Fruit fly (Drosophila melanogaster): ENCODE results near the gene CG9682.

CG9682 gene

dm6 chr3R:30284989-30285670 lies 34.4 kb downstream of the CG9682 start:
- TF ChIP-seq CG10348 (GFP tag; IDR thresholded peaks at IDR 0.05) = no peak
- peak; percentile 95 for TF ChIP-seq CG13204 (GFP tag; optimal IDR thresholded peaks at IDR 0.05)
- peak; percentile 77 for TF ChIP-seq Pif1B (GFP tag; optimal IDR thresholded peaks at IDR 0.05)
- TF ChIP-seq D1 (tag; optimal IDR thresholded peaks at IDR 0.05) = peak; percentile 65
- peak; percentile 67 for TF ChIP-seq Ets98B (GFP tag; IDR thresholded peaks at IDR 0.05)
- TF ChIP-seq fd96Ca (GFP tag; IDR thresholded peaks at IDR 0.05) = peak; percentile 66; the same call in 2 of the 3 replicates
- no peak for TF ChIP-seq CG32121 (GFP tag; IDR thresholded peaks at IDR 0.05)
- peak; percentile 42 for TF ChIP-seq CG12605 (GFP tag; IDR thresholded peaks at IDR 0.05)
- peak; percentile 88 for TF ChIP-seq CG8159 (tag; optimal IDR thresholded peaks at IDR 0.05)
- TF ChIP-seq CG9948 (tag; optimal IDR thresholded peaks at IDR 0.05) = peak; percentile 80
- peak; percentile 68 for TF ChIP-seq Pif1A (GFP tag; optimal IDR thresholded peaks at IDR 0.05)
- TF ChIP-seq CG17806 (tag; optimal IDR thresholded peaks at IDR 0.05) = peak; percentile 86
- peak; percentile 83 for TF ChIP-seq CG8301 (tag; optimal IDR thresholded peaks at IDR 0.05)
- TF ChIP-seq CG14655 (GFP tag; optimal IDR thresholded peaks at IDR 0.05) = peak; percentile 86
- TF ChIP-seq gl (tag; optimal IDR thresholded peaks at IDR 0.05) = peak; percentile 96
- peak; percentile 76 for TF ChIP-seq CG15710 (tag; optimal IDR thresholded peaks at IDR 0.05)
- peak; percentile 90 for TF ChIP-seq CG4496 (GFP tag; IDR thresholded peaks at IDR 0.05)
- peak; percentile 61 for TF ChIP-seq Snoo (tag; optimal IDR thresholded peaks at IDR 0.05)
- TF ChIP-seq rn (GFP tag; IDR thresholded peaks at IDR 0.05) = peak; percentile 74
- peak; percentile 80 for TF ChIP-seq CG34367 (tag; optimal IDR thresholded peaks at IDR 0.05)
- peak; percentile 80 for TF ChIP-seq EcR (GFP tag; optimal IDR thresholded peaks at IDR 0.05)

dm6 chr3R:30286347-30286746 lies 35.6 kb downstream of the CG9682 start:
- TF ChIP-seq CG15710 (tag; optimal IDR thresholded peaks at IDR 0.05) (peak; percentile 17), CG13204 (GFP tag; optimal IDR thresholded peaks at IDR 0.05) (no peak), fd96Ca (GFP tag; IDR thresholded peaks at IDR 0.05) (0 out of 3 replicates have a peak, but pooled peaks have one; percentile 20), CG34367 (tag; optimal IDR thresholded peaks at IDR 0.05) (peak; percentile 9), CG32121 (GFP tag; IDR thresholded peaks at IDR 0.05) (no peak), Ets98B (GFP tag; IDR thresholded peaks at IDR 0.05) (no peak), CG10348 (GFP tag; IDR thresholded peaks at IDR 0.05) (no peak), CG4496 (GFP tag; IDR thresholded peaks at IDR 0.05) (no peak), CG8159 (tag; optimal IDR thresholded peaks at IDR 0.05) (peak; percentile 17), Snoo (tag; optimal IDR thresholded peaks at IDR 0.05) (no peak), EcR (GFP tag; optimal IDR thresholded peaks at IDR 0.05) (no peak), gl (tag; optimal IDR thresholded peaks at IDR 0.05) (no peak), D1 (tag; optimal IDR thresholded peaks at IDR 0.05) (no peak), rn (GFP tag; IDR thresholded peaks at IDR 0.05) (no peak), CG8301 (tag; optimal IDR thresholded peaks at IDR 0.05) (no peak), CG9948 (tag; optimal IDR thresholded peaks at IDR 0.05) (peak; percentile 12), CG17806 (tag; optimal IDR thresholded peaks at IDR 0.05) (peak; percentile 28), Pif1B (GFP tag; optimal IDR thresholded peaks at IDR 0.05) (peak; percentile 9), CG14655 (GFP tag; optimal IDR thresholded peaks at IDR 0.05) (peak; percentile 46), Pif1A (GFP tag; optimal IDR thresholded peaks at IDR 0.05) (peak; percentile 15), CG12605 (GFP tag; IDR thresholded peaks at IDR 0.05) (no peak)

- TF ChIP-seq CG32121 (GFP tag; IDR thresholded peaks at IDR 0.05) (no peak), EcR (GFP tag; optimal IDR thresholded peaks at IDR 0.05) (no peak), Ets98B (GFP tag; IDR thresholded peaks at IDR 0.05) (no peak), Pif1B (GFP tag; optimal IDR thresholded peaks at IDR 0.05) (no peak), CG9948 (tag; optimal IDR thresholded peaks at IDR 0.05) (no peak), Snoo (tag; optimal IDR thresholded peaks at IDR 0.05) (no peak), fd96Ca (GFP tag; IDR thresholded peaks at IDR 0.05) (no peak), CG4496 (GFP tag; IDR thresholded peaks at IDR 0.05) (no peak), CG8301 (tag; optimal IDR thresholded peaks at IDR 0.05) (no peak), CG10348 (GFP tag; IDR thresholded peaks at IDR 0.05) (no peak), CG17806 (tag; optimal IDR thresholded peaks at IDR 0.05) (no peak), CG14655 (GFP tag; optimal IDR thresholded peaks at IDR 0.05) (no peak)
Measured at dm6 chr3R:30287389-30287788, 36.7 kb downstream of the CG9682 start.

- TF ChIP-seq CG32121 (GFP tag; IDR thresholded peaks at IDR 0.05) (no peak), CG9948 (tag; optimal IDR thresholded peaks at IDR 0.05) (no peak), CG34367 (tag; optimal IDR thresholded peaks at IDR 0.05) (no peak), D1 (tag; optimal IDR thresholded peaks at IDR 0.05) (no peak), rn (GFP tag; IDR thresholded peaks at IDR 0.05) (no peak), CG17806 (tag; optimal IDR thresholded peaks at IDR 0.05) (no peak)
Measured at dm6 chr3R:30288362-30289055, 37.8 kb downstream of the CG9682 start.

dm6 chr3R:30289056-30289734 lies 38.5 kb downstream of the CG9682 start:
- TF ChIP-seq EcR (GFP tag; optimal IDR thresholded peaks at IDR 0.05) = peak; percentile 78
- TF ChIP-seq CG8159 (tag; optimal IDR thresholded peaks at IDR 0.05) = peak; percentile 41
- TF ChIP-seq CG32121 (GFP tag; IDR thresholded peaks at IDR 0.05) = no peak
- peak; percentile 50 for TF ChIP-seq gl (tag; optimal IDR thresholded peaks at IDR 0.05)
- peak; percentile 33 for TF ChIP-seq CG17806 (tag; optimal IDR thresholded peaks at IDR 0.05)
- TF ChIP-seq D1 (tag; optimal IDR thresholded peaks at IDR 0.05) = no peak
- no peak for TF ChIP-seq Snoo (tag; optimal IDR thresholded peaks at IDR 0.05)
- TF ChIP-seq CG12605 (GFP tag; IDR thresholded peaks at IDR 0.05) = 0 out of 2 replicates have a peak, but pooled peaks have one; percentile 13
- TF ChIP-seq rn (GFP tag; IDR thresholded peaks at IDR 0.05) = no peak
- TF ChIP-seq CG4496 (GFP tag; IDR thresholded peaks at IDR 0.05) = no peak
- TF ChIP-seq Pif1B (GFP tag; optimal IDR thresholded peaks at IDR 0.05) = no peak
- TF ChIP-seq CG8301 (tag; optimal IDR thresholded peaks at IDR 0.05) = no peak
- TF ChIP-seq CG14655 (GFP tag; optimal IDR thresholded peaks at IDR 0.05) = no peak
- TF ChIP-seq CG10348 (GFP tag; IDR thresholded peaks at IDR 0.05) = no peak
- TF ChIP-seq CG13204 (GFP tag; optimal IDR thresholded peaks at IDR 0.05) = peak; percentile 52
- TF ChIP-seq CG15710 (tag; optimal IDR thresholded peaks at IDR 0.05) = peak; percentile 16
- TF ChIP-seq Pif1A (GFP tag; optimal IDR thresholded peaks at IDR 0.05) = no peak
- no peak for TF ChIP-seq Ets98B (GFP tag; IDR thresholded peaks at IDR 0.05)
- peak; percentile 17 for TF ChIP-seq CG34367 (tag; optimal IDR thresholded peaks at IDR 0.05)

All from whole organism, pupa.